Worm (Caenorhabditis elegans) whole organism, young adult: Measurements from ENCODE around the gene C04C3.7.

Experiments used
- F55B11.4 ChIP-seq: sonication (generic microtip); optimal IDR thresholded peaks from 2 replicates; lab custom pipeline; 2016; ENCODE audit warnings: missing compliant biosample characterization, missing genetic modification characterization, borderline replicate concordance; ENCODE audit not compliant: insufficient read depth
- F57A8.1 ChIP-seq: fragments of 200-800 bp; sonication (Bioruptor generic); optimal IDR thresholded peaks from 2 replicates; lab custom pipeline; 2018; ENCODE audit warnings: mild to moderate bottlenecking, missing genetic modification characterization, moderate library complexity, missing compliant biosample characterization
- Y67H2A.10 ChIP-seq: fragments of 200-800 bp; sonication (Bioruptor generic); conservative IDR thresholded peaks from 2 replicates; pipeline ENCODE4 v1.3.6; 2022; ENCODE audit warnings: missing genetic modification reagents, missing genetic modification characterization, missing compliant biosample characterization
- ama-1 ChIP-seq, 3 experiments: fragments of 150-350 bp in 1 of 3; sonication (generic microtip) in 2 of 3; optimal IDR thresholded peaks; 2 replicates each; lab custom pipeline; 2014 to 2018; ENCODE audit warnings: missing biosample characterization in 2 of 3, missing genetic modification characterization in 2 of 3, missing genetic modification reagents in 2 of 3
- bed-1 ChIP-seq: fragments of 200-800 bp; sonication (Bioruptor generic); IDR thresholded peaks from 2 replicates; pipeline ENCODE4 v1.3.6; 2022; ENCODE audit warnings: missing genetic modification reagents, missing genetic modification characterization, missing compliant biosample characterization
- lir-1 ChIP-seq: fragments of 200-800 bp; sonication (Bioruptor generic); conservative IDR thresholded peaks from 2 replicates; pipeline ENCODE4 v1.3.6; 2022; ENCODE audit warnings: missing genetic modification reagents, missing genetic modification characterization, missing compliant biosample characterization
- pha-4 ChIP-seq: fragments of 150-350 bp; sonication (generic microtip); optimal IDR thresholded peaks from 2 replicates; lab custom pipeline; 2014; ENCODE audit warnings: missing biosample characterization, missing genetic modification reagents, missing genetic modification characterization
- snpc-4 ChIP-seq, 5 experiments: fragments of 150-350 bp in 1 of 5; sonication (generic microtip) in 4 of 5; optimal IDR thresholded peaks; 2 replicates each; lab custom pipeline; 2014 to 2018; ENCODE audit warnings: missing genetic modification characterization in 5 of 5, missing biosample characterization in 3 of 5, antibody characterized with exemption in 2 of 5, mild to moderate bottlenecking in 2 of 5, missing compliant biosample characterization in 2 of 5, missing genotype in 2 of 5, moderate library complexity in 2 of 5, missing genetic modification reagents in 1 of 5
- unc-62 ChIP-seq: fragments of 150-350 bp; optimal IDR thresholded peaks from 2 replicates; lab custom pipeline; 2014; ENCODE audit warnings: missing biosample characterization, missing genetic modification reagents, missing genetic modification characterization
- ztf-22 ChIP-seq: fragments of 200-800 bp; sonication (Bioruptor generic); optimal IDR thresholded peaks from 2 replicates; lab custom pipeline; 2018; ENCODE audit warnings: mild to moderate bottlenecking, missing genetic modification characterization, moderate library complexity, missing compliant biosample characterization
- ztf-28 ChIP-seq: fragments of 200-800 bp; sonication (Bioruptor generic); IDR thresholded peaks from 2 replicates; pipeline ENCODE4 v1.3.6; 2022; ENCODE audit warnings: missing genetic modification reagents, missing genetic modification characterization, missing compliant biosample characterization

- TF ChIP-seq F55B11.4 (tag; lab: Kevin White, UChicago) (no peak), snpc-4 (GFP tag; optimal IDR thresholded peaks at IDR 0.05; lab: Kevin White, UChicago) (no peak), snpc-4 (tag; optimal IDR thresholded peaks at IDR 0.05; lab: Kevin White, UChicago) (no peak), ztf-22 (GFP tag; lab: Kevin White, UChicago) (no peak), F57A8.1 (GFP tag; lab: Kevin White, UChicago) (no peak), pha-4 (tag; lab: Kevin White, UChicago) (no peak), ztf-28 (GFP tag; lab: Robert Waterston, UW) (no peak), ama-1 (optimal IDR thresholded peaks at IDR 0.05; lab: Kevin White, UChicago) (no peak), ama-1 (GFP tag; optimal IDR thresholded peaks at IDR 0.05; lab: Kevin White, UChicago) (no peak), bed-1 (GFP tag; lab: Robert Waterston, UW) (no peak), unc-62 (GFP tag; lab: Kevin White, UChicago) (no peak), lir-1 (GFP tag; lab: Robert Waterston, UW) (no peak), Y67H2A.10 (GFP tag; lab: Robert Waterston, UW) (no peak)
Measured at ce11 chrIV:3452516-3452915, 19.2 kb upstream of the C04C3.7 start.
